Worm (Caenorhabditis elegans): Measurements from ENCODE around the gene rfc-4.

rfc-4 gene

ce11 chrIII:6946382-6946781 is 25.7 kb upstream of the rfc-4 start, which contains the start of gene let-711 (continued):
- no peak for TF ChIP-seq jun-1 (tag; optimal IDR thresholded peaks at IDR 0.05)
- no peak for TF ChIP-seq mdl-1 (tag; optimal IDR thresholded peaks at IDR 0.05)
- TF ChIP-seq lin-39 (tag; optimal IDR thresholded peaks at IDR 0.05): no peak
- TF ChIP-seq rnt-1 (tag; optimal IDR thresholded peaks at IDR 0.05): peak; percentile 8
- TF ChIP-seq unc-86 (tag; optimal IDR thresholded peaks at IDR 0.05): no peak
- no peak for TF ChIP-seq unc-98 (GFP tag; IDR thresholded peaks at IDR 0.05)
- peak; percentile 16 to 49 for TF ChIP-seq efl-1 (optimal IDR thresholded peaks at IDR 0.05)
- peak; percentile 12 to 39 for TF ChIP-seq efl-1 (GFP tag; optimal IDR thresholded peaks at IDR 0.05 in 1 of 2)
- no peak for TF ChIP-seq nhr-85 (tag)
- TF ChIP-seq unc-30 (tag; optimal IDR thresholded peaks at IDR 0.05): no peak
- no peak for TF ChIP-seq mab-9 (GFP tag; IDR thresholded peaks at IDR 0.05)
- TF ChIP-seq isw-1 (GFP tag; IDR thresholded peaks at IDR 0.05): no peak
- TF ChIP-seq C04F5.9 (tag; optimal IDR thresholded peaks at IDR 0.05): no peak
- peak; percentile 24 for TF ChIP-seq dsc-1 (tag; optimal IDR thresholded peaks at IDR 0.05)
- no peak for TF ChIP-seq sptf-1 (tag; optimal IDR thresholded peaks at IDR 0.05)
- TF ChIP-seq nhr-237 (tag; optimal IDR thresholded peaks at IDR 0.05): no peak
- TF ChIP-seq swsn-7 (tag; optimal IDR thresholded peaks at IDR 0.05): peak; percentile 17
- peak in 1 of 3 experiments; percentile 20 for TF ChIP-seq ceh-82 (tag; optimal IDR thresholded peaks at IDR 0.05)
- no peak for TF ChIP-seq fos-1 (tag; optimal IDR thresholded peaks at IDR 0.05)
- TF ChIP-seq nhr-77 (tag; optimal IDR thresholded peaks at IDR 0.05): no peak
- TF ChIP-seq tlp-1 (tag; optimal IDR thresholded peaks at IDR 0.05): no peak
- no peak for TF ChIP-seq unc-130 (tag; optimal IDR thresholded peaks at IDR 0.05)
- TF ChIP-seq tbx-2 (tag; optimal IDR thresholded peaks at IDR 0.05): no peak
- no peak for TF ChIP-seq unc-62 (GFP tag; optimal IDR thresholded peaks at IDR 0.05)
- TF ChIP-seq grh-1 (GFP tag; IDR thresholded peaks at IDR 0.05): no peak
- no peak for TF ChIP-seq fkh-10 (GFP tag; optimal IDR thresholded peaks at IDR 0.05)
- no peak for TF ChIP-seq vab-15 (tag; optimal IDR thresholded peaks at IDR 0.05)
- peak; percentile 22 to 47 for TF ChIP-seq lsy-2 (tag; optimal IDR thresholded peaks at IDR 0.05)
- no peak for TF ChIP-seq mef-2 (tag; optimal IDR thresholded peaks at IDR 0.05)
- TF ChIP-seq pqm-1 (tag; optimal IDR thresholded peaks at IDR 0.05): no peak
- TF ChIP-seq F16B12.6 (tag; optimal IDR thresholded peaks at IDR 0.05): no peak
- TF ChIP-seq ceh-90 (tag; optimal IDR thresholded peaks at IDR 0.05): no peak

ce11 chrIII:6947896-6948295 is 24.2 kb upstream of the rfc-4 start:
- TF ChIP-seq mep-1 (tag; optimal IDR thresholded peaks at IDR 0.05): peak; percentile 21
- peak in 1 of 2 experiments; percentile 3 for TF ChIP-seq lsy-2 (tag; optimal IDR thresholded peaks at IDR 0.05)
- TF ChIP-seq grh-1 (GFP tag; IDR thresholded peaks at IDR 0.05): no peak
- TF ChIP-seq lin-14 (GFP tag; optimal IDR thresholded peaks at IDR 0.05): peak; percentile 44
- peak in 1 of 2 experiments; percentile 15 for TF ChIP-seq lin-35 (GFP tag; optimal IDR thresholded peaks at IDR 0.05)
- no peak for TF ChIP-seq snpc-4 (tag; optimal IDR thresholded peaks at IDR 0.05)
- peak; percentile 52 for TF ChIP-seq blmp-1 (tag; optimal IDR thresholded peaks at IDR 0.05)
- no peak for TF ChIP-seq nhr-71 (tag; optimal IDR thresholded peaks at IDR 0.05)

- peak; percentile 1 for TF ChIP-seq lin-15B (tag; optimal IDR thresholded peaks at IDR 0.05)
- peak in 1 of 2 experiments; percentile 25 for TF ChIP-seq efl-1 (optimal IDR thresholded peaks at IDR 0.05)
- peak; percentile 11 to 48 for TF ChIP-seq efl-1 (GFP tag; optimal IDR thresholded peaks at IDR 0.05 in 1 of 2)
- peak in 1 of 3 experiments; percentile 37 for TF ChIP-seq dpl-1 (GFP tag; optimal IDR thresholded peaks at IDR 0.05)
- TF ChIP-seq lin-14 (GFP tag; optimal IDR thresholded peaks at IDR 0.05): peak; percentile 54
- TF ChIP-seq ztf-4 (tag; optimal IDR thresholded peaks at IDR 0.05): no peak
- TF ChIP-seq blmp-1 (tag; optimal IDR thresholded peaks at IDR 0.05): peak; percentile 90
- peak in 1 of 2 experiments; percentile 43 for TF ChIP-seq lsy-2 (tag; optimal IDR thresholded peaks at IDR 0.05)
- peak in 1 of 2 experiments; percentile 35 for TF ChIP-seq lin-35 (GFP tag; optimal IDR thresholded peaks at IDR 0.05)
- no peak for TF ChIP-seq zag-1 (tag; optimal IDR thresholded peaks at IDR 0.05)
Measured at ce11 chrIII:6951435-6951834, 20.6 kb upstream of the rfc-4 start.

Data from whole organism, L1 larva.